Worm (Caenorhabditis elegans) whole organism, mixed stage, embryonic: ENCODE measurements around the gene glb-21.

Source experiments
- bed-3 ChIP-seq: fragments of 200-800 bp; sonication (Bioruptor generic); optimal IDR thresholded peaks from 3 replicates; lab custom pipeline; 2018; ENCODE audit warnings: mild to moderate bottlenecking, missing genetic modification characterization, moderate library complexity, missing compliant biosample characterization
- ceh-43 ChIP-seq: fragments of 200-800 bp; sonication (Bioruptor generic); optimal IDR thresholded peaks from 2 replicates; lab custom pipeline; 2018; ENCODE audit warnings: mild to moderate bottlenecking, missing genetic modification characterization, moderate library complexity, missing compliant biosample characterization
- ces-1 ChIP-seq: fragments of 150-350 bp; optimal IDR thresholded peaks from 2 replicates; lab custom pipeline; 2014; ENCODE audit warnings: missing biosample characterization, missing genetic modification reagents, missing genetic modification characterization
- lin-13 ChIP-seq: fragments of 150-350 bp; optimal IDR thresholded peaks from 2 replicates; lab custom pipeline; 2014; ENCODE audit warnings: missing biosample characterization, missing genetic modification characterization
- lsy-2 ChIP-seq: fragments of 150-350 bp; optimal IDR thresholded peaks from 2 replicates; lab custom pipeline; 2014; ENCODE audit warnings: missing biosample characterization, missing genetic modification characterization
- mep-1 ChIP-seq: fragments of 150-350 bp; optimal IDR thresholded peaks from 2 replicates; lab custom pipeline; 2017; ENCODE audit warnings: missing biosample characterization, missing genetic modification reagents, missing genetic modification characterization, inconsistent platforms
- nhr-237 ChIP-seq: fragments of 150-350 bp; optimal IDR thresholded peaks from 2 replicates; lab custom pipeline; 2014; ENCODE audit warnings: missing biosample characterization, missing genetic modification characterization
- nhr-28 ChIP-seq: fragments of 150-350 bp; optimal IDR thresholded peaks from 2 replicates; lab custom pipeline; 2014; ENCODE audit warnings: missing biosample characterization, missing genetic modification characterization
- pha-4 ChIP-seq: fragments of 150-350 bp; optimal IDR thresholded peaks from 2 replicates; lab custom pipeline; 2018; ENCODE audit warnings: missing biosample characterization, missing genetic modification reagents, missing genetic modification characterization
- snpc-4 ChIP-seq: fragments of 150-350 bp; optimal IDR thresholded peaks from 2 replicates; lab custom pipeline; 2014; ENCODE audit warnings: missing biosample characterization, missing genetic modification characterization
- sptf-1 ChIP-seq: sonication (generic microtip); optimal IDR thresholded peaks from 2 replicates; lab custom pipeline; 2017; ENCODE audit warnings: mild to moderate bottlenecking, missing genetic modification characterization, moderate library complexity, missing compliant biosample characterization
- ztf-11 ChIP-seq: fragments of 150-350 bp; optimal IDR thresholded peaks from 2 replicates; lab custom pipeline; 2014; ENCODE audit warnings: missing biosample characterization, missing genetic modification characterization

DNA sequence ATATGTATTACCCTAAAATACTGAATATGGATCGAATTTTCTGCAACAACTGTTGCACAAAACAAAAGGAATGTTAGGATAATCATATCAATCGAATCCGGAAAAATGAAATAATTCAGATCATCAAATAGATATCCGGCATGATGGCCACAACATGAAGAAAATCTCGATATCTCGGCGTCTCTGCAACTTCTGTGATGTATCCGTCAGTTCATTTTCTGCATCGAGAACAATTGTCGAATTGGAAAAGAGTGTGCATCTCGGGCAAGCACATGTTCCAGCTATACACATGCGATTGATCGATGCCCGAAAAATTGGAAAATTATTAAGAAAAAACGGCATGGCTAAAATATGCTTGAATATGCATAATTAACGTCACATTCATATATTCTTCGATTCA is 25.8 kb downstream of the glb-21 start, which contains the start of the genes K08C7.6 and R102.1:
- no peak for TF ChIP-seq snpc-4 (tag; lab: Kevin White, UChicago)
- TF ChIP-seq ces-1 (GFP tag; lab: Kevin White, UChicago) = no peak
- TF ChIP-seq ztf-11 (tag; lab: Kevin White, UChicago) = no peak
- TF ChIP-seq nhr-28 (tag; lab: Kevin White, UChicago) = no peak
- TF ChIP-seq nhr-237 (tag; lab: Kevin White, UChicago) = no peak
- TF ChIP-seq ceh-43 (GFP tag; lab: Kevin White, UChicago) = no peak
- TF ChIP-seq lsy-2 (tag; lab: Kevin White, UChicago) = no peak
- no peak for TF ChIP-seq lin-13 (tag; lab: Kevin White, UChicago)
- TF ChIP-seq bed-3 = no peak
- no peak for TF ChIP-seq sptf-1
- no peak for TF ChIP-seq pha-4
- no peak for TF ChIP-seq mep-1 (tag; lab: Kevin White, UChicago)
